Fruit fly (Drosophila melanogaster) whole organism, embryonic: ENCODE results near the gene CG7332.

Experiments
- ATbp ChIP-seq: fragments of 200-800 bp; sonication (Bioruptor generic); optimal IDR thresholded peaks from 2 replicates; lab custom pipeline; 2017; ENCODE audit warnings: missing biosample characterization, mild to moderate bottlenecking, missing genetic modification characterization, missing genetic modification reagents
- B-H1 ChIP-seq: fragments of 200-800 bp; sonication (Bioruptor generic); IDR thresholded peaks from 3 replicates; pipeline ENCODE4 v1.3.6; 2022; ENCODE audit warnings: missing biosample characterization, missing genetic modification characterization
- CG1233 ChIP-seq: fragments of 200-800 bp; sonication (Bioruptor generic); optimal IDR thresholded peaks from 4 replicates; lab custom pipeline; 2018; ENCODE audit warnings: missing biosample characterization, mild to moderate bottlenecking, missing genetic modification characterization
- CG14050 ChIP-seq: fragments of 200-800 bp; sonication (Bioruptor generic); IDR thresholded peaks from 3 replicates; pipeline ENCODE4 v1.3.6; 2022; ENCODE audit warnings: missing biosample characterization, missing genetic modification characterization
- CG1529 ChIP-seq: fragments of 200-800 bp; sonication (Bioruptor generic); optimal IDR thresholded peaks from 3 replicates; lab custom pipeline; 2018; ENCODE audit warnings: missing biosample characterization, missing genetic modification characterization
- CG15479 ChIP-seq: fragments of 200-800 bp; sonication (Bioruptor generic); optimal IDR thresholded peaks from 3 replicates; lab custom pipeline; 2019; ENCODE audit warnings: missing biosample characterization, mild to moderate bottlenecking, missing genetic modification characterization, moderate library complexity
- CG16815 ChIP-seq: fragments of 200-800 bp; sonication (Bioruptor generic); optimal IDR thresholded peaks from 3 replicates; lab custom pipeline; 2017; ENCODE audit warnings: missing biosample characterization, mild to moderate bottlenecking, missing genetic modification characterization
- CG18476 ChIP-seq: fragments of 200-800 bp; sonication (Bioruptor generic); optimal IDR thresholded peaks from 2 replicates; lab custom pipeline; 2016; ENCODE audit warnings: missing biosample characterization, mild to moderate bottlenecking, missing genetic modification characterization
- CG3065 ChIP-seq: fragments of 200-800 bp; sonication (Bioruptor generic); optimal IDR thresholded peaks from 2 replicates; lab custom pipeline; 2016; ENCODE audit warnings: missing biosample characterization, missing genetic modification characterization
- CG3838 ChIP-seq: fragments of 200-800 bp; sonication (Bioruptor generic); optimal IDR thresholded peaks from 3 replicates; lab custom pipeline; 2016; ENCODE audit warnings: missing biosample characterization, missing genetic modification characterization
- CG4424 ChIP-seq: fragments of 200-800 bp; sonication (Bioruptor generic); optimal IDR thresholded peaks from 3 replicates; lab custom pipeline; 2016; ENCODE audit warnings: missing biosample characterization, missing genetic modification characterization
- CG6654 ChIP-seq: fragments of 200-800 bp; sonication (Bioruptor generic); optimal IDR thresholded peaks from 2 replicates; lab custom pipeline; 2017; ENCODE audit warnings: missing biosample characterization, mild to moderate bottlenecking, missing genetic modification characterization
- CG6683 ChIP-seq: fragments of 200-800 bp; sonication (Bioruptor generic); optimal IDR thresholded peaks from 2 replicates; lab custom pipeline; 2017; ENCODE audit warnings: missing biosample characterization, mild to moderate bottlenecking, missing genetic modification characterization, missing genetic modification reagents
- CG6813 ChIP-seq: fragments of 200-800 bp; sonication (Bioruptor generic); optimal IDR thresholded peaks from 2 replicates; lab custom pipeline; 2017; ENCODE audit warnings: missing biosample characterization, missing genetic modification characterization, mild to moderate bottlenecking, moderate library complexity, missing genetic modification reagents
- CG7556 ChIP-seq: fragments of 200-800 bp; sonication (Bioruptor generic); optimal IDR thresholded peaks from 2 replicates; lab custom pipeline; 2017; ENCODE audit warnings: missing biosample characterization, mild to moderate bottlenecking, missing genetic modification characterization
- CG7928 ChIP-seq: fragments of 200-800 bp; sonication (Bioruptor generic); optimal IDR thresholded peaks from 2 replicates; lab custom pipeline; 2017; ENCODE audit warnings: missing biosample characterization, mild to moderate bottlenecking, missing genetic modification characterization
- CG8924 ChIP-seq: fragments of 200-800 bp; optimal IDR thresholded peaks from 3 replicates; lab custom pipeline; 2019; ENCODE audit warnings: missing biosample characterization, mild to moderate bottlenecking, missing genetic modification characterization, moderate library complexity
- D ChIP-seq, 2 experiments: fragments of 200-800 bp in 1 of 2; fragments of >200 bp in 1 of 2; sonication (Bioruptor generic) in 1 of 2; optimal IDR thresholded peaks; 2 replicates in 1 of 2; 3 replicates in 1 of 2; lab custom pipeline; 2017; ENCODE audit warnings: mild to moderate bottlenecking in 1 of 2, missing biosample characterization in 1 of 2, missing genetic modification characterization in 1 of 2, missing genetic modification reagents in 1 of 2
- Fer1 ChIP-seq: fragments of 200-800 bp; sonication (Bioruptor generic); optimal IDR thresholded peaks from 2 replicates; lab custom pipeline; 2017; ENCODE audit warnings: missing biosample characterization, mild to moderate bottlenecking, missing genetic modification characterization
- HLH4C ChIP-seq: fragments of 200-800 bp; sonication (Bioruptor generic); IDR thresholded peaks from 3 replicates; pipeline ENCODE4 v1.3.6; 2022; ENCODE audit warnings: missing biosample characterization, missing genetic modification characterization; ENCODE audit not compliant: partially characterized antibody
- Hand ChIP-seq: fragments of 200-800 bp; sonication (Bioruptor generic); optimal IDR thresholded peaks from 2 replicates; lab custom pipeline; 2017; ENCODE audit warnings: mild to moderate bottlenecking, missing biosample characterization, missing genetic modification reagents, missing genetic modification characterization
- Myb ChIP-seq: fragments of 200-800 bp; sonication (Bioruptor generic); optimal IDR thresholded peaks from 2 replicates; lab custom pipeline; 2016; ENCODE audit warnings: missing biosample characterization, missing genetic modification characterization
- NC2α ChIP-seq: fragments of 200-800 bp; sonication (Bioruptor generic); optimal IDR thresholded peaks from 2 replicates; lab custom pipeline; 2016; ENCODE audit warnings: missing biosample characterization, missing genetic modification characterization
- Neu2 ChIP-seq: fragments of 200-800 bp; sonication (Bioruptor generic); optimal IDR thresholded peaks from 3 replicates; lab custom pipeline; 2016; ENCODE audit warnings: missing biosample characterization, missing genetic modification characterization, borderline replicate concordance
- Nf-YB ChIP-seq: fragments of 200-800 bp; sonication (Bioruptor generic); optimal IDR thresholded peaks from 3 replicates; lab custom pipeline; 2019; ENCODE audit warnings: missing biosample characterization, mild to moderate bottlenecking, missing genetic modification characterization, moderate library complexity
- Optix ChIP-seq: fragments of 200-800 bp; sonication (Bioruptor generic); IDR thresholded peaks from 3 replicates; pipeline ENCODE4 v1.3.6; 2022; ENCODE audit warnings: missing biosample characterization, missing genetic modification characterization
- Poxn ChIP-seq: fragments of 200-800 bp; sonication (Bioruptor generic); IDR thresholded peaks from 2 replicates; pipeline ENCODE4 v1.3.6; 2022; ENCODE audit warnings: missing biosample characterization, missing genetic modification characterization
- Ravus ChIP-seq: fragments of 200-800 bp; sonication (Bioruptor generic); IDR thresholded peaks from 2 replicates; pipeline ENCODE4 v1.3.6; 2022; ENCODE audit warnings: missing biosample characterization, missing genetic modification characterization
- aop ChIP-seq: fragments of 200-800 bp; sonication (Bioruptor generic); IDR thresholded peaks from 2 replicates; pipeline ENCODE4 v1.3.6; 2022; ENCODE audit warnings: missing biosample characterization, missing genetic modification characterization
- bsh ChIP-seq, 2 experiments: fragments of 200-800 bp; sonication (Bioruptor generic); optimal IDR thresholded peaks; 2 replicates each; lab custom pipeline; 2017 to 2018; ENCODE audit warnings: mild to moderate bottlenecking in 2 of 2, missing biosample characterization in 2 of 2, missing genetic modification characterization in 2 of 2, moderate library complexity in 1 of 2
- dm ChIP-seq: fragments of 200-800 bp; sonication (Bioruptor generic); optimal IDR thresholded peaks from 3 replicates; lab custom pipeline; 2016; ENCODE audit warnings: missing biosample characterization, missing genetic modification characterization
- esg ChIP-seq: fragments of 200-800 bp; sonication (Bioruptor generic); conservative IDR thresholded peaks from 2 replicates; pipeline ENCODE4 v1.3.6; 2022; ENCODE audit warnings: missing biosample characterization, missing genetic modification characterization
- gcm ChIP-seq: fragments of 200-800 bp; sonication (Bioruptor generic); optimal IDR thresholded peaks from 2 replicates; lab custom pipeline; 2019; ENCODE audit warnings: missing biosample characterization, mild to moderate bottlenecking, missing genetic modification characterization, moderate library complexity
- gsb ChIP-seq: fragments of 200-800 bp; sonication (Bioruptor generic); IDR thresholded peaks from 2 replicates; pipeline ENCODE4 v1.3.6; 2022; ENCODE audit warnings: missing biosample characterization, missing genetic modification characterization
- hb ChIP-seq: fragments of 200-800 bp; sonication (Bioruptor generic); IDR thresholded peaks from 3 replicates; pipeline ENCODE4 v1.3.6; 2022; ENCODE audit warnings: missing biosample characterization, missing genetic modification characterization; ENCODE audit not compliant: partially characterized antibody
- lbe ChIP-seq: fragments of 200-800 bp; sonication (Bioruptor generic); optimal IDR thresholded peaks from 2 replicates; lab custom pipeline; 2016; ENCODE audit warnings: missing biosample characterization, mild to moderate bottlenecking, missing genetic modification characterization
- mirr ChIP-seq: fragments of 200-800 bp; sonication (Bioruptor generic); optimal IDR thresholded peaks from 3 replicates; lab custom pipeline; 2018; ENCODE audit warnings: missing biosample characterization, mild to moderate bottlenecking, missing genetic modification characterization
- pb ChIP-seq: fragments of 200-800 bp; sonication (Bioruptor generic); optimal IDR thresholded peaks from 3 replicates; lab custom pipeline; 2016; ENCODE audit warnings: missing biosample characterization, missing genetic modification characterization
- pros ChIP-seq: fragments of 200-800 bp; sonication (Bioruptor generic); optimal IDR thresholded peaks from 3 replicates; lab custom pipeline; 2019; ENCODE audit warnings: missing biosample characterization, mild to moderate bottlenecking, missing genetic modification characterization, moderate library complexity
- scrt ChIP-seq: fragments of 200-800 bp; sonication (Bioruptor generic); optimal IDR thresholded peaks from 2 replicates; lab custom pipeline; 2018; ENCODE audit warnings: missing biosample characterization, mild to moderate bottlenecking, missing genetic modification characterization, moderate library complexity
- slou ChIP-seq: fragments of 200-800 bp; sonication (Bioruptor generic); optimal IDR thresholded peaks from 3 replicates; lab custom pipeline; 2016; ENCODE audit warnings: missing biosample characterization, missing genetic modification characterization
- tio ChIP-seq: fragments of 200-800 bp; sonication (Bioruptor generic); optimal IDR thresholded peaks from 2 replicates; lab custom pipeline; 2017; ENCODE audit warnings: missing biosample characterization, missing genetic modification characterization, inconsistent platforms
- unpg ChIP-seq: fragments of 200-800 bp; sonication (Bioruptor generic); optimal IDR thresholded peaks from 3 replicates; lab custom pipeline; 2018; ENCODE audit warnings: missing biosample characterization, mild to moderate bottlenecking, missing genetic modification characterization, moderate library complexity
- wdn ChIP-seq: fragments of 200-800 bp; sonication (Bioruptor generic); IDR thresholded peaks from 2 replicates; pipeline ENCODE4 v1.3.6; 2022; ENCODE audit warnings: missing biosample characterization, missing genetic modification characterization
- zen ChIP-seq: fragments of 200-800 bp; sonication (Bioruptor generic); optimal IDR thresholded peaks from 3 replicates; lab custom pipeline; 2018; ENCODE audit warnings: missing biosample characterization, mild to moderate bottlenecking, missing genetic modification characterization, moderate library complexity

CG7332 gene

DNA sequence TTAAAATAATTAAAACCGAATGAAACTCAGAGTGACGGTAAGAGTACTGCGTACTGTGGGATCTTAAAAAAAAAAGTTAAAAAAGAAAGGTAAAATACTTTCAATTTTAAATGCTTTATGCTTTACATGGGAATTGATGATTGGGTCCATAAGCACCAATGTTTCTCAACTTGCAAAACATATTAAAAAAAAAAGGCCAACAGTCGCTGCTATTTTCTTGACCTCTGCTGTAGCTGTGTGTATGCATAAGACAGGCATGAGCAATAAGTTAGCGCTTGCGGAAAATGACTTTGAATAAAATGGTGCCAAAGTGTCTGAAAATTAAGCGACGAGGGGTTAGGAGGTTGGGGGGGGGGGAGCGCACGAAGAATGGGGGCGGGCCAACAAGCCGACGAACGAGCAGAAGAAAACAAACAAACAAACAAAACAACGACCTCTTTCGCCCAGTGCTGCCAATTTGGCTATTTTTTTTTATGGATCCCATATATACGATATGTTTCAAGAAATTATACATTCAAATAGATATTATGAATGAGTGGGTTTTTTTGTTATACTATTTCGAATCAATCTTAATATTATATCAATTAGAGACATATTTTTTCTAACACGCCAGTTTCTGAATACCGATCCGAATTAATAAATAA is 14.7 kb upstream of the CG7332 start (continued):
- peak; percentile 6 for TF ChIP-seq ATbp (GFP tag; lab: Kevin White, UChicago)
- TF ChIP-seq CG1529 = no peak
- no peak for TF ChIP-seq Neu2
- peak; percentile 27 for TF ChIP-seq Fer1 (GFP tag; lab: Kevin White, UChicago)
- 0 out of 2 replicates have a peak, but pooled peaks have one; percentile 25 for TF ChIP-seq wdn (GFP tag; lab: Robert Waterston, UW)
- no peak for TF ChIP-seq dm
- 0 out of 3 replicates have a peak, but pooled peaks have one; percentile 38 for TF ChIP-seq Optix
- no peak for TF ChIP-seq CG16815
- TF ChIP-seq CG3838 = no peak
- TF ChIP-seq unpg (GFP tag; lab: Kevin White, UChicago) = no peak
- TF ChIP-seq aop (GFP tag; lab: Robert Waterston, UW) = no peak
- no peak for TF ChIP-seq CG15479 (GFP tag; lab: Kevin White, UChicago)
- no peak for TF ChIP-seq zen (tag; lab: Kevin White, UChicago)
- peak; percentile 7 for TF ChIP-seq gcm (GFP tag; lab: Kevin White, UChicago)
- TF ChIP-seq NC2α (GFP tag; lab: Kevin White, UChicago) = no peak
- TF ChIP-seq B-H1 = peak; percentile 41; the same call in 1 of the 3 replicates
- peak; percentile 41 for TF ChIP-seq CG7556 (GFP tag; lab: Kevin White, UChicago)
- no peak for TF ChIP-seq HLH4C (GFP tag; lab: Robert Waterston, UW)
- TF ChIP-seq CG6813 = peak; percentile 31
- TF ChIP-seq slou (GFP tag; lab: Kevin White, UChicago) = no peak
- TF ChIP-seq CG6654 (GFP tag; lab: Kevin White, UChicago) = peak; percentile 14
- no peak for TF ChIP-seq CG8924 (tag; lab: Kevin White, UChicago)
- no peak for TF ChIP-seq Myb
- no peak for TF ChIP-seq Poxn (GFP tag; lab: Robert Waterston, UW)
- peak; percentile 58 for TF ChIP-seq esg (GFP tag; lab: Robert Waterston, UW)
- TF ChIP-seq gsb (GFP tag; lab: Robert Waterston, UW) = peak; percentile 30; the same call in 1 of the 2 replicates
- peak; percentile 36 to 50 for TF ChIP-seq bsh (GFP tag; optimal IDR thresholded peaks at IDR 0.05; lab: Kevin White, UChicago)
- TF ChIP-seq pros = no peak
- no peak for TF ChIP-seq mirr
- TF ChIP-seq D (optimal IDR thresholded peaks at IDR 0.05; lab: Kevin White, UChicago) = no peak
- peak; percentile 39 for TF ChIP-seq D (GFP tag; optimal IDR thresholded peaks at IDR 0.05; lab: Kevin White, UChicago)
- peak; percentile 19 for TF ChIP-seq CG4424
- no peak for TF ChIP-seq Ravus (GFP tag; lab: Robert Waterston, UW)
- TF ChIP-seq CG1233 (GFP tag; lab: Kevin White, UChicago) = peak; percentile 33
- TF ChIP-seq CG18476 (GFP tag; lab: Kevin White, UChicago) = no peak
- TF ChIP-seq tio (GFP tag; lab: Kevin White, UChicago) = no peak
- TF ChIP-seq lbe (GFP tag; lab: Kevin White, UChicago) = peak; percentile 30
- TF ChIP-seq scrt (GFP tag; lab: Kevin White, UChicago) = no peak
- TF ChIP-seq hb (GFP tag; lab: Robert Waterston, UW) = no peak
- TF ChIP-seq CG6683 (GFP tag; lab: Kevin White, UChicago) = no peak
- no peak for TF ChIP-seq CG7928 (GFP tag; lab: Kevin White, UChicago)
- TF ChIP-seq Hand (GFP tag; lab: Kevin White, UChicago) = peak; percentile 17
- TF ChIP-seq CG3065 (GFP tag; lab: Kevin White, UChicago) = no peak
- no peak for TF ChIP-seq Nf-YB (GFP tag; lab: Kevin White, UChicago)
- peak; percentile 19; the same call in 1 of the 3 replicates for TF ChIP-seq CG14050 (GFP tag; lab: Robert Waterston, UW)
- TF ChIP-seq pb (GFP tag; lab: Kevin White, UChicago) = peak; percentile 46
- TF ChIP-seq, all 482 proteins: peak for 190
